Worm (Caenorhabditis elegans): Measurements from ENCODE around the gene R02D3.8.

DNA sequence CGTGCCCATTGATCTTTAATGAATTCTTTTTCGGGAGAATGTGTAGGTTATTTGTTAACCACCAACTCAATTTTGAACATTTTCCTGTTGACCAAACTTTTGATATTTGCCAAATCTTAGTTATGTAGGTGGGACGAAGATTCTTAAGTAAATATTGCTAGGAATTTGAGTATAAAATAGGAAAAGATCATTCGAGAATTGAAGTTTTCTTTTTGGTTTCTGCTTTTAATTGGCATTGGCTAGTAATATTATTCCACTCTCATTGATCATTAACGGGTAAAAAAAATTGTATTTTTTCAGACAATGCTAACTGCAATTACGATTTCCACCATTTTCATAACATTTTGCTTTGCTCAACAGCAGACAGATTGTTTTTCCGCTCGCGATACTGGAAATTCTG is 9.1 kb upstream of the R02D3.8 start, which contains the start of gene T21D12.12:
- TF ChIP-seq unc-55 (GFP tag; optimal IDR thresholded peaks at IDR 0.05) (no peak), hlh-13 (GFP tag; optimal IDR thresholded peaks at IDR 0.05) (no peak), odd-2 (tag; optimal IDR thresholded peaks at IDR 0.05) (no peak), elt-4 (tag; optimal IDR thresholded peaks at IDR 0.05) (no peak), pqm-1 (tag; optimal IDR thresholded peaks at IDR 0.05) (no peak), unc-86 (tag; optimal IDR thresholded peaks at IDR 0.05) (no peak), F13H6.1 (tag; optimal IDR thresholded peaks at IDR 0.05) (no peak)

Measured in whole organism, late embryonic.